Worm (Caenorhabditis elegans) whole organism, early embryonic: ENCODE data around the gene C37C3.2.

ENCODE experiments used
- B0310.2 ChIP-seq: sonication (generic microtip); optimal IDR thresholded peaks from 2 replicates; lab custom pipeline; 2016; ENCODE audit warnings: mild to moderate bottlenecking, missing genetic modification characterization, missing compliant biosample characterization
- F13C5.2 ChIP-seq: sonication (generic microtip); optimal IDR thresholded peaks from 2 replicates; lab custom pipeline; 2017; ENCODE audit warnings: mild to moderate bottlenecking, missing genetic modification characterization, inconsistent platforms, missing compliant biosample characterization
- aly-1 ChIP-seq: sonication (generic microtip); optimal IDR thresholded peaks from 2 replicates; lab custom pipeline; 2016; ENCODE audit warnings: missing genetic modification characterization, missing compliant biosample characterization
- ama-1 ChIP-seq: fragments of 150-350 bp; optimal IDR thresholded peaks from 2 replicates; lab custom pipeline; 2014
- ceh-13 ChIP-seq: fragments of 200-800 bp; sonication (Bioruptor generic); optimal IDR thresholded peaks from 2 replicates; lab custom pipeline; 2018; ENCODE audit warnings: mild to moderate bottlenecking, missing genetic modification characterization, missing compliant biosample characterization
- ceh-36 ChIP-seq: sonication (generic microtip); optimal IDR thresholded peaks from 2 replicates; lab custom pipeline; 2016; ENCODE audit warnings: missing genetic modification characterization, inconsistent platforms, missing compliant biosample characterization
- ets-7 ChIP-seq: sonication (generic microtip); optimal IDR thresholded peaks from 2 replicates; lab custom pipeline; 2016; ENCODE audit warnings: missing genotype, missing genetic modification characterization, missing compliant biosample characterization
- flt-1 ChIP-seq: fragments of 200-800 bp; sonication (Bioruptor generic); IDR thresholded peaks from 2 replicates; pipeline ENCODE4 v1.3.6; 2022; ENCODE audit warnings: missing genetic modification characterization, missing compliant biosample characterization
- hmbx-1 ChIP-seq: sonication (generic microtip); optimal IDR thresholded peaks from 2 replicates; lab custom pipeline; 2016; ENCODE audit warnings: mild to moderate bottlenecking, missing genetic modification characterization, missing compliant biosample characterization
- hmg-4 ChIP-seq: fragments of 200-800 bp; sonication (Bioruptor generic); optimal IDR thresholded peaks from 2 replicates; lab custom pipeline; 2018; ENCODE audit warnings: mild to moderate bottlenecking, missing genetic modification characterization, missing compliant biosample characterization
- hnd-1 ChIP-seq: sonication (generic microtip); optimal IDR thresholded peaks from 2 replicates; lab custom pipeline; 2016; ENCODE audit warnings: missing genetic modification characterization, missing compliant biosample characterization
- pes-1 ChIP-seq: fragments of 200-800 bp; sonication (Bioruptor generic); IDR thresholded peaks from 2 replicates; pipeline ENCODE4 v1.3.6; 2022; ENCODE audit warnings: missing genetic modification reagents, missing genetic modification characterization, missing compliant biosample characterization
- scrt-1 ChIP-seq: fragments of 200-800 bp; sonication (Bioruptor generic); IDR thresholded peaks from 2 replicates; pipeline ENCODE4 v1.3.6; 2022; ENCODE audit warnings: missing genetic modification characterization, missing compliant biosample characterization
- sea-1 ChIP-seq: fragments of 200-800 bp; sonication (Bioruptor generic); conservative IDR thresholded peaks from 2 replicates; pipeline ENCODE4 v1.3.6; 2022; ENCODE audit warnings: missing genetic modification characterization, missing compliant biosample characterization
- tbx-11 ChIP-seq: fragments of 200-800 bp; sonication (Bioruptor generic); IDR thresholded peaks from 2 replicates; pipeline ENCODE4 v1.3.6; 2022; ENCODE audit warnings: missing genetic modification characterization, missing compliant biosample characterization
- tbx-37 ChIP-seq: fragments of 200-800 bp; sonication (Bioruptor generic); conservative IDR thresholded peaks from 2 replicates; pipeline ENCODE4 v1.3.6; 2022; ENCODE audit warnings: missing genetic modification reagents, missing genetic modification characterization, missing compliant biosample characterization
- tra-4 ChIP-seq: sonication (generic microtip); optimal IDR thresholded peaks from 2 replicates; lab custom pipeline; 2017; ENCODE audit warnings: missing genetic modification characterization, missing compliant biosample characterization

C37C3.2 gene

DNA sequence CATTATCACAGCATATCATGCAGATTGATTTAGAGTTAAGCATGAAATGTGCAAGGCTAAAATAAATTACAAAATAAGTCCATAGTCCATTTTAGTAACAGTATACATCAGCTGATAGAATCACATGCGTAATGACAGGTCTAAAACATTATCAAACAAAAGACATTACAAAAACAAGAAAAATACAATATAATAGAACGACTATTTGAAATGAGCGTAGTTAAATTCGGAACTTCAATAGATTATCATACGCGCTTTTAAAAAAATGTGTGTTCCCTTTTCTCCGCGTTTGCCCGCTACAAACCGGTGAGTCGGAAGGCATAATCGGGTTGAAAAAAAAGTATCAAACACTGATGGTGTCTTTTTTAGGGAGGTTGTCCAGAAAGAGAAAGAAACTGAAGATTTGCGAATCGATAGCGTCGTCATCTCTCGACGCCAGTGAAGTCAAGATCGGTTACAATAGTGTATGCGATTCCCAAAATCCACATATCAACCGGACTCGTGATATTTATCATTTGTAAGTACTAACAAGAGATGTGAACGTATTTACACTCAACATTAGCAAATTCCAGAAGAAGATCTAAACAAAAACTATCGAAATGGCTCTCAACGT, at the start of gene C37C3.2:
Gene C37C3.2, plus strand, starts transcription at position 563 of the 613 bp plus-strand sequence.
- TF ChIP-seq B0310.2 (no peak), hmg-4 (GFP tag; lab: Kevin White, UChicago) (no peak), sea-1 (GFP tag; lab: Robert Waterston, UW) (no peak), tra-4 (tag; lab: Kevin White, UChicago) (no peak), aly-1 (tag; lab: Kevin White, UChicago) (no peak), scrt-1 (GFP tag; lab: Robert Waterston, UW) (no peak), F13C5.2 (no peak), ceh-36 (tag; lab: Kevin White, UChicago) (no peak), ceh-13 (GFP tag; lab: Kevin White, UChicago) (no peak)

DNA sequence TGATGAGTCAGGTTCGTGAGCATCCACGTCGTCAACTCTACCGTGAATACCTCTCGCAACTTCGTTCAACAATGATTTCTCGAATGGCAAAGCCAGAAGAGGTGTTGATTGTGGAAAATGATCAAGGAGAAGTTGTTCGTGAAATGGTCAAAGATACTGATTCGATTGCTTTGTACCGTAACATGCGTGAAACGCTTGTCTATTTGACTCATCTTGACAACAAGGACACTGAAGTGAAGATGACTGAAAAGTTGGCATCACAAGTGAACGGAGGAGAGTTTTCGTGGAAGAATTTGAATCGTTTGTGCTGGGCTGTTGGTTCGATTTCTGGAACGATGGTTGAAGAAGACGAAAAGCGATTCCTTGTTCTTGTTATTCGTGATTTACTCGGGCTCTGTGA, 49.1 kb upstream of the C37C3.2 start:
- no peak for TF ChIP-seq flt-1 (GFP tag; lab: Robert Waterston, UW)
- TF ChIP-seq hmg-4 (GFP tag; lab: Kevin White, UChicago): no peak
- TF ChIP-seq F13C5.2: no peak
- no peak for TF ChIP-seq tbx-37 (GFP tag; lab: Robert Waterston, UW)
- no peak for TF ChIP-seq aly-1 (tag; lab: Kevin White, UChicago)
- no peak for TF ChIP-seq ceh-13 (GFP tag; lab: Kevin White, UChicago)
- no peak for TF ChIP-seq ama-1 (lab: Kevin White, UChicago)
- TF ChIP-seq hmbx-1 (tag; lab: Kevin White, UChicago): no peak
- no peak for TF ChIP-seq ets-7
- no peak for TF ChIP-seq scrt-1 (GFP tag; lab: Robert Waterston, UW)
- no peak for TF ChIP-seq tra-4 (tag; lab: Kevin White, UChicago)
- TF ChIP-seq ceh-36 (tag; lab: Kevin White, UChicago): no peak
- TF ChIP-seq pes-1: no peak
- no peak for TF ChIP-seq sea-1 (GFP tag; lab: Robert Waterston, UW)
- TF ChIP-seq tbx-11 (GFP tag; lab: Robert Waterston, UW): no peak
- TF ChIP-seq hnd-1 (tag; lab: Kevin White, UChicago): no peak

DNA sequence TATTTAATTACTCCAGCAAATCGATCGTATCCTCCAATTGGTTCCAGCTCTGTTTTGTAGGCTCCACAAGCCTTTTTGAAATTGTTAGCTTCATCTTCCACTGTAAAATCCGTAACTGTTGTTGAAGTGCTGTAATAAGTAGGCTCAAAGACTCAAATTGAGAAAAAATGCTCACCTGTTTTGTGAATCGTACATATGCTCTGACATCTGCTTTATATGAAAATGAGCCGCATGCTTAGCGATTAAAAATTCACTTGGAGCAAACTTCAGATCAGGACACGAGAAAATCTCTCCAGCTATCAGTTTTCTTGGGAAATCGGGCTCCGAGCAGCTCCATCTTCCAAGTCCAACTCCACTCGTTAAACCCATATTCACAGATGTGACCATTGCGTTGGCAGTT, 47.3 kb upstream of the C37C3.2 start:
- no peak for TF ChIP-seq hnd-1 (tag; lab: Kevin White, UChicago)
- TF ChIP-seq ets-7: no peak
- no peak for TF ChIP-seq hmg-4 (GFP tag; lab: Kevin White, UChicago)
- no peak for TF ChIP-seq pes-1
- TF ChIP-seq flt-1 (GFP tag; lab: Robert Waterston, UW): no peak
- TF ChIP-seq tbx-11 (GFP tag; lab: Robert Waterston, UW): no peak
- no peak for TF ChIP-seq ama-1 (lab: Kevin White, UChicago)
- TF ChIP-seq B0310.2: no peak
- no peak for TF ChIP-seq scrt-1 (GFP tag; lab: Robert Waterston, UW)
- no peak for TF ChIP-seq ceh-13 (GFP tag; lab: Kevin White, UChicago)
- no peak for TF ChIP-seq aly-1 (tag; lab: Kevin White, UChicago)
- TF ChIP-seq sea-1 (GFP tag; lab: Robert Waterston, UW): no peak
- no peak for TF ChIP-seq F13C5.2
- TF ChIP-seq tbx-37 (GFP tag; lab: Robert Waterston, UW): no peak
- no peak for TF ChIP-seq tra-4 (tag; lab: Kevin White, UChicago)

DNA sequence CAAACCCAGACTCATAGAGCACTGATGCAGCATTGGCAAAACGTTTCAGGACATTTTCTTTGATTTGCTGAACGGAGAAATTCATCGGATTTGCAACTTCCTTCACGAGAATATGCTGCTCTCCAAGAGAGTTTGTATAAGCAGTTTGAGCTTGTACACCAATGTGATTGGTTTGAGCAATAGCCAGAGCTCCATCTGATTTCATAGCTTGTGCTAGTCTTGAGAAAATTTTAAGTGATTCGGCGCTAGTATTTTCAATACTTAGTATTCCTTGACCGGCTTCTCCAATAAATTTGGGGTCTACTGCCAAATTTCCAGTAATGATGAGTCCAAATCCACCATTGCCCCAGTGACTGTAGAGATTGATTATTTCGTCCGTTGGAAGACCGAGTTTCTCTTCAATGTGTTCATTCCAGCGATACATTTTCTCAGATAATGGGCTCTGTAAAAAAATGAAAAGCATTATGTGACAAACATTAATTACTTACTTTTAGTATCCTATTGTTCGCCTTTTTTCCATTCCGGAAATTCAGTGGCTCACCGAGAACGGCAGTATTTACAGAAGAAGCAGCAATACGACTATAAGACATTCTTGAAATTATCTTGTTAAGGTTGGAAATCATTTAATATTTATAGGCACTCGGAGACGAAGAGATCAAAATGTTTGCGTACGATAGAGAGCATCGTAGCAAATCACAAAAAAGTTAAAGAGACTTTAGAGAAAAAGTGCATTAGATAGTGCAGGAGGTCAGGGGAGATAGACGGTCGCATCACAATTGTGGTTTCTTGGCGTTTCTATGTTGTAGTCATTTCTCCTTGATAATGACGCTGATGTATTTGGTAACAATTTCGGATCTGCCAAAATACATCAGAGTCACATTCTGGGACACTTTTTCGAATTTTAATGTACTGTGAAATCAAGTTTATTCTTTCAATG, 46.2 kb upstream of the C37C3.2 start, which contains the start of gene ZK742.3:
Gene ZK742.3, minus strand, starts transcription at position 593 of the 937 bp plus-strand sequence.
- TF ChIP-seq scrt-1 (GFP tag; lab: Robert Waterston, UW) (no peak), hmg-4 (GFP tag; lab: Kevin White, UChicago) (no peak), ceh-36 (tag; lab: Kevin White, UChicago) (no peak), ama-1 (lab: Kevin White, UChicago) (no peak), tra-4 (tag; lab: Kevin White, UChicago) (no peak), ceh-13 (GFP tag; lab: Kevin White, UChicago) (no peak), F13C5.2 (no peak), hnd-1 (tag; lab: Kevin White, UChicago) (no peak), hmbx-1 (tag; lab: Kevin White, UChicago) (no peak), ets-7 (no peak), B0310.2 (no peak), pes-1 (no peak)

DNA sequence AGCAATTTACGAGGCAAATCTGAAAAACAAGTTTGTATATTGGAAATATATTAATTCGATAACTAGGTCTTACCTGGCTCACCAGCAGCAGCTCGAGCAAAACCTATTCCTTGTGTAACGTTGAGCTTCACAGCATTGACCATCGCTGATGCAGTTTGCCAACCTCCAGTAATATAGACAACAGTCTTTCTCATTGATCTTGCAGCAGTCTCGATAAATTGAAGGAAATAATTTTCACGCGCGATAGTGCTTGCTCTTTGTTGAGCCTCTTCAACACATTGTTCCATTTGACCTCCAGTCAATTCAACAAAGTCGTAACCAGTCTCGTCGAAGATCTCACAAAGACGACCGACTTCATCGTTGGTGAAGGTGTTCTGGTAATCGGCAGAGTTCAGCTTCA, 45.2 kb upstream of the C37C3.2 start:
- TF ChIP-seq ama-1 (lab: Kevin White, UChicago): no peak
- TF ChIP-seq aly-1 (tag; lab: Kevin White, UChicago): no peak

DNA sequence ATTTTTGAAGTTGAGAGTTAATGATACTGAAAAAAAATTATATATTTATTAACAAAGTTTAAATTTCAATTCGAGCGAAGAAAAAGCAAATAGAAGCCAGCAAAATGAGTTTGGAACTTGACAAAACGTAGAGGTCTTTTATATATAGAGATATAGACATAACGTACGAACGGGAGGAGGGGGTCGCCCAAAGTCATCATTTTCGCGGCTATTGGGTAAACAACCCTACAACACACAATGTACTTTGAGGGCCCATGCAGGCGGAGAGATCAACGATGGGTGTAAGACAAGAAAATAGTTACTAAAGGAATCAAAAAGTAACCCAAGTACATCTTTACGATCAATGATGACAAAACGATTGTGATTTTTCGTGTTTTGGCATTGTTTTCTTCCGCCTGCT, 44.0 kb upstream of the C37C3.2 start, which contains the start of gene ZK742.4:
Gene ZK742.4, minus strand, starts transcription at position 35 of the 400 bp plus-strand sequence.
- no peak for TF ChIP-seq ama-1 (lab: Kevin White, UChicago)
- TF ChIP-seq scrt-1 (GFP tag; lab: Robert Waterston, UW): no peak
- no peak for TF ChIP-seq F13C5.2
- no peak for TF ChIP-seq hnd-1 (tag; lab: Kevin White, UChicago)
- TF ChIP-seq ets-7: no peak
- TF ChIP-seq hmg-4 (GFP tag; lab: Kevin White, UChicago): no peak

DNA sequence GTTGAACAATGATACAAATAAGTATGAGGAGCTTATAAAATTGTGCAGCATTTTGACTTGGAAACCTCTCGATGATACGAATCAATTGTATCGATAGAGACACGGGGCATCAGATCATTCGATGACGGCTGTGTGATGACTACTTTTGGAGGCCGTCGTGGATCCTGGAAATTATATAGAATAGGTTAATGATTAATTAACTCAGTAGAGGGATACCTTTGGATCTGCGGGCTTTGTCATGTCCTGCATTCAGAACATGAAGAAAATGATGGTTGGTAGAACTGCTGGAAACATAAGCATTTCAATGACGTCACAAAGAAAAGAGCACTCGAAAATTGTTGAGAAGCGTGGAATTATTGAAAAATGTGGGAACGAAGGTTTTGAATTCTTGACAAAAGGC, 41.1 kb upstream of the C37C3.2 start, which contains the start of gene ZK742.6:
Gene ZK742.6, minus strand, starts transcription at position 342 of the 400 bp plus-strand sequence.
- TF ChIP-seq aly-1 (tag; lab: Kevin White, UChicago): no peak
- TF ChIP-seq scrt-1 (GFP tag; lab: Robert Waterston, UW): no peak
- TF ChIP-seq tbx-37 (GFP tag; lab: Robert Waterston, UW): no peak
- no peak for TF ChIP-seq flt-1 (GFP tag; lab: Robert Waterston, UW)
- no peak for TF ChIP-seq tbx-11 (GFP tag; lab: Robert Waterston, UW)
- TF ChIP-seq pes-1: no peak
- no peak for TF ChIP-seq B0310.2
- no peak for TF ChIP-seq ceh-36 (tag; lab: Kevin White, UChicago)
- TF ChIP-seq sea-1 (GFP tag; lab: Robert Waterston, UW): no peak
- no peak for TF ChIP-seq hmbx-1 (tag; lab: Kevin White, UChicago)
- TF ChIP-seq ama-1 (lab: Kevin White, UChicago): no peak
- TF ChIP-seq ets-7: no peak
- no peak for TF ChIP-seq F13C5.2
